Fruit fly (Drosophila melanogaster) whole organism, embryonic: Measurements from ENCODE around the gene CG33341.

ENCODE experiments used
- Aef1 ChIP-seq: fragments of 200-800 bp; sonication (Bioruptor generic); IDR thresholded peaks from 3 replicates; pipeline ENCODE4 v1.3.6; 2022; ENCODE audit warnings: missing biosample characterization, missing genetic modification characterization
- B-H1 ChIP-seq: fragments of 200-800 bp; sonication (Bioruptor generic); IDR thresholded peaks from 3 replicates; pipeline ENCODE4 v1.3.6; 2022; ENCODE audit warnings: missing biosample characterization, missing genetic modification characterization
- CG11085 ChIP-seq: fragments of 200-800 bp; sonication (Bioruptor generic); IDR thresholded peaks from 2 replicates; pipeline ENCODE4 v1.3.6; 2022; ENCODE audit warnings: missing biosample characterization, missing genetic modification characterization
- CG11504 ChIP-seq: fragments of 200-800 bp; sonication (Bioruptor generic); optimal IDR thresholded peaks from 3 replicates; lab custom pipeline; 2019; ENCODE audit warnings: missing biosample characterization, mild to moderate bottlenecking, missing genetic modification characterization, moderate library complexity
- CG12104 ChIP-seq: fragments of 200-800 bp; sonication (Bioruptor generic); optimal IDR thresholded peaks from 3 replicates; lab custom pipeline; 2016; ENCODE audit warnings: missing biosample characterization, missing genetic modification characterization
- CG12236 ChIP-seq: fragments of 200-800 bp; sonication (Bioruptor generic); optimal IDR thresholded peaks from 2 replicates; lab custom pipeline; 2016; ENCODE audit warnings: missing biosample characterization, missing genetic modification characterization
- CG18262 ChIP-seq: fragments of 200-800 bp; optimal IDR thresholded peaks from 3 replicates; lab custom pipeline; 2019; ENCODE audit warnings: missing biosample characterization, mild to moderate bottlenecking, missing genetic modification characterization, moderate library complexity
- CG4854 ChIP-seq: fragments of 200-800 bp; sonication (Bioruptor generic); optimal IDR thresholded peaks from 2 replicates; lab custom pipeline; 2016; ENCODE audit warnings: missing biosample characterization, missing genetic modification characterization, inconsistent platforms
- CG9727 ChIP-seq: fragments of 200-800 bp; sonication (Bioruptor generic); optimal IDR thresholded peaks from 3 replicates; lab custom pipeline; 2017; ENCODE audit warnings: missing biosample characterization, mild to moderate bottlenecking, missing genetic modification characterization
- CG9797 ChIP-seq: fragments of 200-800 bp; sonication (Bioruptor generic); optimal IDR thresholded peaks from 3 replicates; lab custom pipeline; 2018; ENCODE audit warnings: missing biosample characterization, mild to moderate bottlenecking, missing genetic modification characterization
- CG9876 ChIP-seq: fragments of 200-800 bp; sonication (Bioruptor generic); optimal IDR thresholded peaks from 2 replicates; lab custom pipeline; 2016; ENCODE audit warnings: missing biosample characterization, missing genetic modification characterization
- Dip2 ChIP-seq: fragments of 200-800 bp; sonication (Bioruptor generic); IDR thresholded peaks from 2 replicates; pipeline ENCODE4 v1.3.6; 2022; ENCODE audit warnings: missing biosample characterization, missing genetic modification characterization
- Fer1 ChIP-seq: fragments of 200-800 bp; sonication (Bioruptor generic); optimal IDR thresholded peaks from 2 replicates; lab custom pipeline; 2017; ENCODE audit warnings: missing biosample characterization, mild to moderate bottlenecking, missing genetic modification characterization
- Hand ChIP-seq: fragments of 200-800 bp; sonication (Bioruptor generic); optimal IDR thresholded peaks from 2 replicates; lab custom pipeline; 2017; ENCODE audit warnings: mild to moderate bottlenecking, missing biosample characterization, missing genetic modification reagents, missing genetic modification characterization
- Hr51 ChIP-seq, 2 experiments: fragments of 200-800 bp; sonication (Bioruptor generic); optimal IDR thresholded peaks; 2 replicates in 1 of 2; 3 replicates in 1 of 2; lab custom pipeline; 2016 to 2018; ENCODE audit warnings: missing biosample characterization in 2 of 2, missing genetic modification characterization in 2 of 2, mild to moderate bottlenecking in 1 of 2, moderate library complexity in 1 of 2
- Mad ChIP-seq: fragments of 200-800 bp; sonication (Bioruptor generic); optimal IDR thresholded peaks from 2 replicates; lab custom pipeline; 2016; ENCODE audit warnings: missing biosample characterization, missing genetic modification characterization
- Med ChIP-seq: fragments of 200-800 bp; sonication (Bioruptor generic); peaks from one replicate; lab custom pipeline; 2016; ENCODE audit warnings: missing biosample characterization, missing genetic modification characterization, mild to moderate bottlenecking, inconsistent platforms, moderate library complexity
- Meics ChIP-seq: fragments of 200-800 bp; sonication (Bioruptor generic); optimal IDR thresholded peaks from 2 replicates; lab custom pipeline; 2017; ENCODE audit warnings: missing biosample characterization, mild to moderate bottlenecking, missing genetic modification characterization
- Neu2 ChIP-seq: fragments of 200-800 bp; sonication (Bioruptor generic); optimal IDR thresholded peaks from 3 replicates; lab custom pipeline; 2016; ENCODE audit warnings: missing biosample characterization, missing genetic modification characterization, borderline replicate concordance
- Nf-YB ChIP-seq: fragments of 200-800 bp; sonication (Bioruptor generic); optimal IDR thresholded peaks from 3 replicates; lab custom pipeline; 2019; ENCODE audit warnings: missing biosample characterization, mild to moderate bottlenecking, missing genetic modification characterization, moderate library complexity
- Oaz ChIP-seq: fragments of 200-800 bp; sonication (Bioruptor generic); IDR thresholded peaks from 2 replicates; pipeline ENCODE4 v1.3.6; 2022; ENCODE audit warnings: missing biosample characterization, missing genetic modification characterization
- Ptx1 ChIP-seq: fragments of 200-800 bp; sonication (Bioruptor generic); IDR thresholded peaks from 2 replicates; pipeline ENCODE4 v1.3.6; 2022; ENCODE audit warnings: missing biosample characterization, missing genetic modification characterization
- Scr ChIP-seq: fragments of 200-800 bp; sonication (Bioruptor generic); IDR thresholded peaks from 2 replicates; pipeline ENCODE4 v1.3.6; 2022; ENCODE audit warnings: missing biosample characterization, missing genetic modification characterization; ENCODE audit not compliant: partially characterized antibody
- Sin3A ChIP-seq: fragments of >200 bp; optimal IDR thresholded peaks from 2 replicates; lab custom pipeline; 2018
- Sry-β ChIP-seq: fragments of 200-800 bp; sonication (Bioruptor generic); optimal IDR thresholded peaks from 2 replicates; lab custom pipeline; 2018; ENCODE audit warnings: missing biosample characterization, mild to moderate bottlenecking, missing genetic modification characterization, moderate library complexity
- Ssrp ChIP-seq: fragments of 200-800 bp; sonication (Bioruptor generic); optimal IDR thresholded peaks from 2 replicates; lab custom pipeline; 2018; ENCODE audit warnings: missing biosample characterization, mild to moderate bottlenecking, missing genetic modification characterization, moderate library complexity
- TFAM ChIP-seq: fragments of 200-800 bp; sonication (Bioruptor generic); optimal IDR thresholded peaks from 2 replicates; lab custom pipeline; 2017; ENCODE audit warnings: missing biosample characterization, missing genetic modification characterization, inconsistent platforms
- Xrp1 ChIP-seq: fragments of 200-800 bp; sonication (Bioruptor generic); IDR thresholded peaks from 2 replicates; pipeline ENCODE4 v1.3.6; 2022; ENCODE audit warnings: missing biosample characterization, missing genetic modification characterization
- ash1 ChIP-seq: fragments of 200-800 bp; sonication (Bioruptor generic); optimal IDR thresholded peaks from 2 replicates; lab custom pipeline; 2018; ENCODE audit warnings: missing biosample characterization, mild to moderate bottlenecking, missing genetic modification characterization
- bbx ChIP-seq: fragments of 200-800 bp; sonication (Bioruptor generic); IDR thresholded peaks from 2 replicates; pipeline ENCODE4 v1.3.6; 2022; ENCODE audit warnings: missing biosample characterization, missing genetic modification characterization; ENCODE audit not compliant: partially characterized antibody
- bigmax ChIP-seq: fragments of 200-800 bp; sonication (Bioruptor generic); optimal IDR thresholded peaks from 2 replicates; lab custom pipeline; 2018; ENCODE audit warnings: missing biosample characterization, mild to moderate bottlenecking, missing genetic modification characterization
- bowl ChIP-seq: fragments of 200-800 bp; sonication (Bioruptor generic); IDR thresholded peaks from 2 replicates; pipeline ENCODE4 v1.3.6; 2022; ENCODE audit warnings: missing biosample characterization, missing genetic modification characterization
- corto ChIP-seq: fragments of 200-800 bp; sonication (Bioruptor generic); optimal IDR thresholded peaks from 2 replicates; lab custom pipeline; 2016; ENCODE audit warnings: missing biosample characterization, mild to moderate bottlenecking, missing genetic modification characterization, moderate library complexity
- danr ChIP-seq: fragments of 200-800 bp; sonication (Bioruptor generic); IDR thresholded peaks from 2 replicates; pipeline ENCODE4 v1.3.6; 2022; ENCODE audit warnings: missing biosample characterization, missing genetic modification characterization
- dati ChIP-seq: fragments of 200-800 bp; sonication (Bioruptor generic); IDR thresholded peaks from 2 replicates; pipeline ENCODE4 v1.3.6; 2022; ENCODE audit warnings: missing biosample characterization, missing genetic modification characterization
- dmrt99B ChIP-seq: fragments of 200-800 bp; sonication (Bioruptor generic); optimal IDR thresholded peaks from 2 replicates; lab custom pipeline; 2018; ENCODE audit warnings: missing biosample characterization, mild to moderate bottlenecking, missing genetic modification characterization, moderate library complexity
- fd64A ChIP-seq: fragments of 200-800 bp; sonication (Bioruptor generic); optimal IDR thresholded peaks from 3 replicates; lab custom pipeline; 2018; ENCODE audit warnings: missing biosample characterization, mild to moderate bottlenecking, missing genetic modification characterization
- gcm ChIP-seq: fragments of 200-800 bp; sonication (Bioruptor generic); optimal IDR thresholded peaks from 2 replicates; lab custom pipeline; 2019; ENCODE audit warnings: missing biosample characterization, mild to moderate bottlenecking, missing genetic modification characterization, moderate library complexity
- nmo ChIP-seq: fragments of 200-800 bp; sonication (Bioruptor generic); optimal IDR thresholded peaks from 2 replicates; lab custom pipeline; 2018; ENCODE audit warnings: missing biosample characterization, mild to moderate bottlenecking, missing genetic modification characterization, moderate library complexity
- oc ChIP-seq: fragments of 200-800 bp; sonication (Bioruptor generic); optimal IDR thresholded peaks from 2 replicates; lab custom pipeline; 2018; ENCODE audit warnings: missing biosample characterization, mild to moderate bottlenecking, missing genetic modification characterization, moderate library complexity
- pfk ChIP-seq: fragments of 200-800 bp; sonication (Bioruptor generic); optimal IDR thresholded peaks from 2 replicates; lab custom pipeline; 2018; ENCODE audit warnings: missing biosample characterization, mild to moderate bottlenecking, missing genetic modification characterization, moderate library complexity
- row ChIP-seq: fragments of 200-800 bp; sonication (Bioruptor generic); IDR thresholded peaks from 3 replicates; pipeline ENCODE4 v1.3.6; 2022; ENCODE audit warnings: missing biosample characterization, missing genetic modification characterization
- schlank ChIP-seq: fragments of 200-800 bp; sonication (Bioruptor generic); optimal IDR thresholded peaks from 2 replicates; lab custom pipeline; 2018; ENCODE audit warnings: missing biosample characterization, mild to moderate bottlenecking, missing genetic modification characterization
- scrt ChIP-seq: fragments of 200-800 bp; sonication (Bioruptor generic); optimal IDR thresholded peaks from 2 replicates; lab custom pipeline; 2018; ENCODE audit warnings: missing biosample characterization, mild to moderate bottlenecking, missing genetic modification characterization, moderate library complexity
- sens ChIP-seq: fragments of 200-800 bp; sonication (Bioruptor generic); peaks from one replicate; lab custom pipeline; 2016; ENCODE audit warnings: missing biosample characterization, missing genetic modification characterization
- sqz ChIP-seq: fragments of 200-800 bp; sonication (Bioruptor generic); optimal IDR thresholded peaks from 3 replicates; lab custom pipeline; 2018; ENCODE audit warnings: missing biosample characterization, mild to moderate bottlenecking, missing genetic modification characterization
- vfl ChIP-seq: fragments of 200-800 bp; sonication (Bioruptor generic); optimal IDR thresholded peaks from 2 replicates; lab custom pipeline; 2016; ENCODE audit warnings: missing biosample characterization, missing genetic modification characterization
- wor ChIP-seq: fragments of 200-800 bp; sonication (Bioruptor generic); IDR thresholded peaks from 2 replicates; pipeline ENCODE4 v1.3.6; 2022; ENCODE audit warnings: missing biosample characterization, missing genetic modification characterization
- zen2 ChIP-seq: fragments of 200-800 bp; sonication (Bioruptor generic); IDR thresholded peaks from 3 replicates; pipeline ENCODE4 v1.3.6; 2022; ENCODE audit warnings: missing biosample characterization, missing genetic modification characterization; ENCODE audit not compliant: partially characterized antibody
- zfh2 ChIP-seq: fragments of 200-800 bp; sonication (Bioruptor generic); optimal IDR thresholded peaks from 2 replicates; lab custom pipeline; 2016; ENCODE audit warnings: missing biosample characterization, missing genetic modification characterization

CG33341 gene

DNA sequence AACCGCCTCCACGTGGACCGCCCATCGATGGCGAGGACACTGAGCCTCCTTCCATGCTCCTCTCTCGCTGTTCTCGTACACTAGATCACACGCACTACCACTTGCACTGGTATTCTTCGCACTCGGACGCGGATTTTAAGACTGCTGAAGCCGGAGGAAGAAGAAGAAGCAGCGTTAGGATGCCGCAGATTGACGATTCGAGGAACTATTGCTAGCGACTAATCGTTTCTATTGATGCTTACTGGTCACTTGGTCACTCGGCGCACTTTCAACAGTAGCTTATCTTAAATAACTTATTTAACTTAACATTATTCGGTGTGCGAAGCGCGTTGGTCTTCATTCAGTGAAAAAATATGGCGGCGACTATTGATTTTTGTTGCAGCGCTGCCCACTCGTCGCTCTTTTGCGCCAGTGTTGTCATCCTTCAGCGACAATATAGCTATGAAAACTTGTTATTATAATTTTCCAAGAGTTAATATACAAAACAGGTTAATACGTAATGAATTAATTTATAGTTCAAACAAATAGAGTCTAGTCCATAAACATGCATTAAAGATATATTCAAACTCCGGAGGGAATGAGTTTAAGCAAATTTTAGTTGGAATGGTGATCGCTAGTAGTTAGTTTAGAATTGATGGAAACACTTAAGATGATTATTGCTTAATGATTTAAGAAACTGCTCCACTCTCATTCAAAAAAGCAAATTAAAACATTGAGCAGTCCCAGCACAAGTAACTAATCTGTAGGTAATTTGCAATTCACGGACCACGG is 19.6 kb upstream of the CG33341 start, which contains the start of the genes CG5746 and CG6454 (continued):
- no peak for TF ChIP-seq zen2
- TF ChIP-seq CG18262: no peak
- peak; percentile 61 for TF ChIP-seq Ptx1 (GFP tag; lab: Robert Waterston, UW)
- peak; percentile 94 for TF ChIP-seq sens (GFP tag; lab: Kevin White, UChicago)
- no peak for TF ChIP-seq schlank
- TF ChIP-seq Dip2 (GFP tag; lab: Robert Waterston, UW): no peak
- peak in 1 of 2 experiments; percentile 50 for TF ChIP-seq Hr51 (GFP tag; optimal IDR thresholded peaks at IDR 0.05; lab: Kevin White, UChicago)
- TF ChIP-seq Sin3A (lab: Kevin White, UChicago): peak; percentile 68
- TF ChIP-seq nmo (GFP tag; lab: Kevin White, UChicago): peak; percentile 78
- TF ChIP-seq corto (GFP tag; lab: Kevin White, UChicago): no peak
- no peak for TF ChIP-seq gcm
- TF ChIP-seq bowl (GFP tag; lab: Robert Waterston, UW): no peak
- no peak for TF ChIP-seq CG11504 (tag; lab: Kevin White, UChicago)
- no peak for TF ChIP-seq bbx (GFP tag; lab: Robert Waterston, UW)
- TF ChIP-seq dati: no peak
- TF ChIP-seq dmrt99B (tag; lab: Kevin White, UChicago): no peak
- no peak for TF ChIP-seq sqz (GFP tag; lab: Kevin White, UChicago)
- TF ChIP-seq ash1 (GFP tag; lab: Kevin White, UChicago): no peak
- no peak for TF ChIP-seq Hand (GFP tag; lab: Kevin White, UChicago)
- TF ChIP-seq vfl (GFP tag; lab: Kevin White, UChicago): peak; percentile 20
- TF ChIP-seq B-H1 (GFP tag; lab: Robert Waterston, UW): no peak
- TF ChIP-seq bigmax: no peak
- no peak for TF ChIP-seq Scr (GFP tag; lab: Robert Waterston, UW)
- no peak for TF ChIP-seq CG9876 (GFP tag; lab: Kevin White, UChicago)
- peak; percentile 85 for TF ChIP-seq Sry-β
- no peak for TF ChIP-seq CG4854 (GFP tag; lab: Kevin White, UChicago)
- no peak for TF ChIP-seq Oaz (GFP tag; lab: Robert Waterston, UW)
- TF ChIP-seq CG12236 (GFP tag; lab: Kevin White, UChicago): no peak
- peak; percentile 18 for TF ChIP-seq Neu2 (GFP tag; lab: Kevin White, UChicago)
- TF ChIP-seq danr: no peak
- TF ChIP-seq Meics (GFP tag; lab: Kevin White, UChicago): no peak
- peak; percentile 58 for TF ChIP-seq Ssrp (tag; lab: Kevin White, UChicago)
- TF ChIP-seq CG9727 (GFP tag; lab: Kevin White, UChicago): peak; percentile 50
- no peak for TF ChIP-seq scrt (GFP tag; lab: Kevin White, UChicago)
- no peak for TF ChIP-seq oc (tag; lab: Kevin White, UChicago)
- no peak for TF ChIP-seq CG11085 (GFP tag; lab: Robert Waterston, UW)
- TF ChIP-seq CG9797: peak; percentile 61
- peak; percentile 64 for TF ChIP-seq Med (GFP tag; lab: Kevin White, UChicago)
- TF ChIP-seq wor (GFP tag; lab: Robert Waterston, UW): no peak; the same call in 1 of the 2 replicates
- TF ChIP-seq fd64A (GFP tag; lab: Kevin White, UChicago): no peak
- peak; percentile 35; the same call in 1 of the 2 replicates for TF ChIP-seq Xrp1 (GFP tag; lab: Robert Waterston, UW)
- peak; percentile 50; the same call in 2 of the 3 replicates for TF ChIP-seq Aef1
- TF ChIP-seq TFAM (GFP tag; lab: Kevin White, UChicago): no peak
- peak; percentile 46 for TF ChIP-seq CG12104
- no peak for TF ChIP-seq Fer1 (GFP tag; lab: Kevin White, UChicago)
- TF ChIP-seq zfh2 (GFP tag; lab: Kevin White, UChicago): peak; percentile 78
- TF ChIP-seq row (GFP tag; lab: Robert Waterston, UW): peak; percentile 76
- no peak for TF ChIP-seq pfk (GFP tag; lab: Kevin White, UChicago)
- peak; percentile 60 for TF ChIP-seq Mad (GFP tag; lab: Kevin White, UChicago)
- no peak for TF ChIP-seq Nf-YB (GFP tag; lab: Kevin White, UChicago)
